Worm (Caenorhabditis elegans) whole organism, L1 larva: ENCODE results near the gene C40C9.4.
A peak's percentile ranks its signal among the peaks of the same experiment; 100 is the strongest.

Experiments
- C04F5.9 ChIP-seq: sonication (generic microtip); optimal IDR thresholded peaks from 2 replicates; lab custom pipeline; 2016; ENCODE audit warnings: missing genetic modification characterization, missing compliant biosample characterization
- C16A3.4 ChIP-seq: fragments of 150-350 bp; optimal IDR thresholded peaks from 2 replicates; lab custom pipeline; 2014; ENCODE audit warnings: missing biosample characterization, missing genetic modification characterization
- C34B4.2 ChIP-seq: sonication (generic microtip); optimal IDR thresholded peaks from 2 replicates; lab custom pipeline; 2017; ENCODE audit warnings: mild to moderate bottlenecking, missing genetic modification characterization, missing compliant biosample characterization
- ama-1 ChIP-seq: fragments of 150-350 bp; optimal IDR thresholded peaks from 2 replicates; lab custom pipeline; 2014
- blmp-1 ChIP-seq: fragments of 150-350 bp; optimal IDR thresholded peaks from 2 replicates; lab custom pipeline; 2014; ENCODE audit warnings: missing biosample characterization, missing genetic modification characterization
- ceh-90 ChIP-seq: sonication (generic microtip); optimal IDR thresholded peaks from 2 replicates; lab custom pipeline; 2016; ENCODE audit warnings: missing genetic modification characterization, missing compliant biosample characterization
- dsc-1 ChIP-seq: sonication (generic microtip); optimal IDR thresholded peaks from 2 replicates; lab custom pipeline; 2016; ENCODE audit warnings: mild to moderate bottlenecking, missing genetic modification characterization, missing compliant biosample characterization
- efl-1 ChIP-seq, 4 experiments: fragments of 150-350 bp; optimal IDR thresholded peaks in 3 of 4; peaks in 1 of 4; 1 replicate in 1 of 4; 2 replicates in 3 of 4; lab custom pipeline; 2014; ENCODE audit warnings: missing biosample characterization in 2 of 4, missing genetic modification characterization in 2 of 4, missing genetic modification reagents in 2 of 4
- efl-3 ChIP-seq: fragments of 200-800 bp; sonication (Bioruptor generic); optimal IDR thresholded peaks from 2 replicates; lab custom pipeline; 2018; ENCODE audit warnings: mild to moderate bottlenecking, missing genetic modification characterization, missing compliant biosample characterization
- egl-13 ChIP-seq: sonication (generic microtip); optimal IDR thresholded peaks from 2 replicates; lab custom pipeline; 2016; ENCODE audit warnings: missing genotype, missing genetic modification reagents, missing genetic modification characterization, missing compliant biosample characterization
- egl-27 ChIP-seq, 2 experiments: fragments of 150-350 bp in 1 of 2; sonication (generic microtip); optimal IDR thresholded peaks; 3 replicates each; lab custom pipeline; 2017 to 2018; ENCODE audit warnings: missing biosample characterization in 2 of 2, missing genetic modification characterization in 2 of 2, missing genetic modification reagents in 2 of 2
- elt-2 ChIP-seq: sonication (generic microtip); optimal IDR thresholded peaks from 2 replicates; lab custom pipeline; 2016; ENCODE audit warnings: missing genetic modification characterization, mild to moderate bottlenecking, inconsistent platforms, missing compliant biosample characterization, missing genetic modification reagents
- elt-3 ChIP-seq, 6 experiments: fragments of 150-350 bp in 1 of 6; sonication (generic microtip); optimal IDR thresholded peaks; 2 replicates each; lab custom pipeline; 2017 to 2018; ENCODE audit warnings: missing biosample characterization in 6 of 6, missing genetic modification characterization in 6 of 6, inconsistent platforms in 1 of 6
- ets-5 ChIP-seq: fragments of 200-800 bp; sonication (Bioruptor generic); IDR thresholded peaks from 2 replicates; pipeline ENCODE4 v1.3.6; 2022; ENCODE audit warnings: missing genetic modification characterization, missing compliant biosample characterization
- fkh-10 ChIP-seq: sonication (generic microtip); optimal IDR thresholded peaks from 2 replicates; lab custom pipeline; 2017; ENCODE audit warnings: missing biosample characterization, missing genetic modification reagents, missing genetic modification characterization
- fkh-8 ChIP-seq: sonication (generic microtip); optimal IDR thresholded peaks from 2 replicates; lab custom pipeline; 2016; ENCODE audit warnings: mild to moderate bottlenecking, missing genetic modification characterization, missing compliant biosample characterization
- grh-1 ChIP-seq: fragments of 200-800 bp; sonication (Bioruptor generic); IDR thresholded peaks from 2 replicates; pipeline ENCODE4 v1.3.6; 2022; ENCODE audit warnings: missing genetic modification reagents, missing genetic modification characterization, missing compliant biosample characterization
- hlh-17 ChIP-seq: fragments of 200-800 bp; sonication (Bioruptor generic); optimal IDR thresholded peaks from 2 replicates; lab custom pipeline; 2018; ENCODE audit warnings: missing genetic modification characterization, mild to moderate bottlenecking, missing compliant biosample characterization, moderate library complexity, borderline replicate concordance
- hlh-4 ChIP-seq: sonication (generic microtip); optimal IDR thresholded peaks from 2 replicates; lab custom pipeline; 2016; ENCODE audit warnings: mild to moderate bottlenecking, missing genetic modification characterization, missing compliant biosample characterization
- lin-14 ChIP-seq: fragments of 200-800 bp; sonication (Bioruptor generic); optimal IDR thresholded peaks from 2 replicates; lab custom pipeline; 2018; ENCODE audit warnings: mild to moderate bottlenecking, missing genetic modification characterization, moderate library complexity, missing compliant biosample characterization
- lin-15B ChIP-seq: fragments of 150-350 bp; sonication (generic microtip); optimal IDR thresholded peaks from 3 replicates; lab custom pipeline; 2014; ENCODE audit warnings: missing biosample characterization, missing genetic modification characterization
- lin-35 ChIP-seq, 2 experiments: fragments of 150-350 bp; optimal IDR thresholded peaks; 2 replicates each; lab custom pipeline; 2014; ENCODE audit warnings: missing biosample characterization in 2 of 2, missing genetic modification characterization in 2 of 2, missing genetic modification reagents in 2 of 2
- lir-3 ChIP-seq: sonication (generic microtip); optimal IDR thresholded peaks from 2 replicates; lab custom pipeline; 2016; ENCODE audit warnings: mild to moderate bottlenecking, missing genetic modification characterization, moderate library complexity, missing compliant biosample characterization; ENCODE audit not compliant: poor library complexity
- lsy-2 ChIP-seq, 2 experiments: fragments of 150-350 bp; optimal IDR thresholded peaks; 2 replicates each; lab custom pipeline; 2014; ENCODE audit warnings: missing biosample characterization in 2 of 2, missing genetic modification characterization in 2 of 2
- mab-9 ChIP-seq: fragments of 200-800 bp; sonication (Bioruptor generic); IDR thresholded peaks from 2 replicates; pipeline ENCODE4 v1.3.6; 2022; ENCODE audit warnings: missing genetic modification reagents, missing genetic modification characterization, missing compliant biosample characterization
- mdl-1 ChIP-seq, 2 experiments: fragments of 150-350 bp; optimal IDR thresholded peaks; 2 replicates each; lab custom pipeline; 2014 to 2017; ENCODE audit warnings: missing biosample characterization in 2 of 2, missing genetic modification characterization in 2 of 2, inconsistent platforms in 1 of 2
- mep-1 ChIP-seq: fragments of 150-350 bp; optimal IDR thresholded peaks from 2 replicates; lab custom pipeline; 2014; ENCODE audit warnings: missing biosample characterization, missing genetic modification characterization
- nhr-12 ChIP-seq: sonication (generic microtip); optimal IDR thresholded peaks from 2 replicates; lab custom pipeline; 2017; ENCODE audit warnings: missing biosample characterization, missing genetic modification characterization
- nhr-20 ChIP-seq: sonication (generic microtip); optimal IDR thresholded peaks from 2 replicates; lab custom pipeline; 2016; ENCODE audit warnings: mild to moderate bottlenecking, missing genetic modification characterization, missing compliant biosample characterization
- nhr-237 ChIP-seq: fragments of 150-350 bp; optimal IDR thresholded peaks from 2 replicates; lab custom pipeline; 2014; ENCODE audit warnings: missing biosample characterization, missing genetic modification characterization
- nhr-47 ChIP-seq: sonication (generic microtip); optimal IDR thresholded peaks from 2 replicates; lab custom pipeline; 2016; ENCODE audit warnings: mild to moderate bottlenecking, missing genetic modification characterization, moderate library complexity, missing compliant biosample characterization
- nhr-71 ChIP-seq: sonication (generic microtip); optimal IDR thresholded peaks from 2 replicates; lab custom pipeline; 2016; ENCODE audit warnings: mild to moderate bottlenecking, missing genetic modification characterization, moderate library complexity, missing compliant biosample characterization
- nhr-76 ChIP-seq: sonication (generic microtip); optimal IDR thresholded peaks from 2 replicates; lab custom pipeline; 2017; ENCODE audit warnings: missing biosample characterization, missing genetic modification characterization
- nhr-85 ChIP-seq: sonication (generic microtip); peaks from one replicate; lab custom pipeline; 2016; ENCODE audit warnings: missing genetic modification characterization, inconsistent platforms, missing compliant biosample characterization
- nhr-90 ChIP-seq: sonication (generic microtip); optimal IDR thresholded peaks from 2 replicates; lab custom pipeline; 2016; ENCODE audit warnings: mild to moderate bottlenecking, missing genetic modification characterization, missing compliant biosample characterization; ENCODE audit not compliant: poor library complexity
- pag-3 ChIP-seq: sonication (generic microtip); optimal IDR thresholded peaks from 2 replicates; lab custom pipeline; 2017; ENCODE audit warnings: missing genetic modification characterization, mild to moderate bottlenecking, missing compliant biosample characterization, antibody characterized with exemption, borderline replicate concordance; ENCODE audit not compliant: insufficient read depth
- skn-1 ChIP-seq: fragments of 150-350 bp; optimal IDR thresholded peaks from 2 replicates; lab custom pipeline; 2014; ENCODE audit warnings: missing biosample characterization, missing genetic modification characterization
- snu-23 ChIP-seq: sonication (generic microtip); optimal IDR thresholded peaks from 2 replicates; lab custom pipeline; 2016; ENCODE audit warnings: missing genetic modification characterization, missing compliant biosample characterization
- sptf-1 ChIP-seq: fragments of 150-350 bp; optimal IDR thresholded peaks from 2 replicates; lab custom pipeline; 2014; ENCODE audit warnings: missing biosample characterization, missing genetic modification characterization
- sup-37 ChIP-seq: fragments of 200-800 bp; sonication (Bioruptor generic); optimal IDR thresholded peaks from 2 replicates; lab custom pipeline; 2018; ENCODE audit warnings: mild to moderate bottlenecking, missing genetic modification characterization, missing compliant biosample characterization
- tbx-2 ChIP-seq: sonication (generic microtip); optimal IDR thresholded peaks from 2 replicates; lab custom pipeline; 2016; ENCODE audit warnings: missing genetic modification characterization, missing compliant biosample characterization
- tlp-1 ChIP-seq: fragments of 150-350 bp; optimal IDR thresholded peaks from 2 replicates; lab custom pipeline; 2014; ENCODE audit warnings: missing biosample characterization, missing genetic modification characterization
- unc-130 ChIP-seq: fragments of 150-350 bp; optimal IDR thresholded peaks from 2 replicates; lab custom pipeline; 2017; ENCODE audit warnings: missing biosample characterization, missing genetic modification characterization, inconsistent platforms
- unc-30 ChIP-seq: sonication (generic microtip); optimal IDR thresholded peaks from 2 replicates; lab custom pipeline; 2017; ENCODE audit warnings: missing biosample characterization, missing genetic modification characterization
- zip-4 ChIP-seq: fragments of 200-800 bp; sonication (Bioruptor generic); optimal IDR thresholded peaks from 2 replicates; lab custom pipeline; 2018; ENCODE audit warnings: mild to moderate bottlenecking, missing genetic modification characterization, moderate library complexity, missing compliant biosample characterization
- ztf-11 ChIP-seq, 2 experiments: sonication (generic microtip); optimal IDR thresholded peaks; 2 replicates each; lab custom pipeline; 2016 to 2017; ENCODE audit warnings: missing genetic modification characterization in 2 of 2, missing biosample characterization in 1 of 2, missing compliant biosample characterization in 1 of 2

Gene C40C9.4

DNA sequence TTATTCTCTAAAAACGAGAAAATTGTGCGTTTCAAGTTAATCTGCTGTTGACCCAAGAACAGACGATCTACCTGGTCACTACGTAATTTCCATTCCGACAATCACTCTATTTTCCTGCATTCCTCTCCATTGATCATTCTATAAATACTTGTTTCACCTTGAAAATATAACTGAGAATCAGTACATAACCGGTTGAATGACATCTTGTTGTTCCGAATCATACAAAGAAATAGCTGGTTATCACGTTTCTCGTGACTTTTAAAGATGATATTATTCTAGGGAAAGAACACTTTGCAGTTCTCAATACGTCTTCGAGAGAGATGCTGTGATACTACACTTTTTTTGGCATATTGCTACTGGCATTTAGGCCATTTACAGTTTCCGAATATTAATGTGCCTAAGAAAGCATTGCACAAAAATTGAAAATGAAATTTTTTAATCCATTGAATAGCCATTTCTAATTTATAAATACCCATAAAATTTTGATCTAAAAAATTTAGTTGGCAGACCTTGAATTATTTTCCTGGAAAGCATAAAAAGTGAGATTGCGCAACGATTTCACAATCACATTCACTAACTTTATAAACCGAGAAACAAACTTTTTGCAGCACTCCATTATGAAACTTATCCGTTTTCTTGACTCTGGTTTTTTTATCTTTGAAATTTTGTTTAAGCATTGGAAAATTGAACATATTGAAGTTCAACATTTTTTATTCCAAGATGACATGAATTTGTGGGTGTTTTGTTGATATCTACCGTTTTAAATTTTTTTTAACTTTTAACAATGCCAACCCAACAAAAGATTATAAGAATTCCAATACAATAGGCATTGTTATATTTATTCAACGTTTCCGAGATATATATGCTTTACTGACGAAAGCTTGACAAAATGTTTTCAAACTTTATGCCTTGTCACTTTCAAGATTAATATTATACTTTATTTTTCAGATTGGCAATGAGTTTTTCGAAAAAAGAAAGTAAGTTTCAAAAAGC, 13.0 kb downstream of the C40C9.4 start, which contains the start of gene C04A11.5:
Gene C04A11.5, plus strand, starts transcription at position 943 of the 993 bp plus-strand sequence.
- peak; percentile 73 for TF ChIP-seq lin-14 (GFP tag; lab: Kevin White, UChicago)
- TF ChIP-seq lin-35 (GFP tag; optimal IDR thresholded peaks at IDR 0.05; lab: Kevin White, UChicago): peak in 1 of 2 experiments; percentile 4
- TF ChIP-seq nhr-85 (tag; lab: Kevin White, UChicago): peak; percentile 90
- no peak for TF ChIP-seq nhr-90 (tag; lab: Kevin White, UChicago)
- peak; percentile 6 for TF ChIP-seq pag-3 (tag; lab: Kevin White, UChicago)
- no peak for TF ChIP-seq nhr-47 (tag; lab: Kevin White, UChicago)
- TF ChIP-seq nhr-12: no peak
- TF ChIP-seq snu-23 (GFP tag; lab: Kevin White, UChicago): peak; percentile 35
- TF ChIP-seq sptf-1: no peak
- TF ChIP-seq nhr-76 (tag; lab: Kevin White, UChicago): no peak
- no peak for TF ChIP-seq ztf-11 (tag; optimal IDR thresholded peaks at IDR 0.05; lab: Kevin White, UChicago)
- peak; percentile 70 for TF ChIP-seq nhr-20
- TF ChIP-seq C16A3.4 (tag; lab: Kevin White, UChicago): no peak
- TF ChIP-seq dsc-1 (tag; lab: Kevin White, UChicago): no peak
- no peak for TF ChIP-seq ets-5 (GFP tag; lab: Robert Waterston, UW)
- peak; percentile 76 for TF ChIP-seq grh-1 (GFP tag; lab: Robert Waterston, UW)
- no peak for TF ChIP-seq unc-130
- TF ChIP-seq lsy-2 (tag; optimal IDR thresholded peaks at IDR 0.05; lab: Kevin White, UChicago): peak in 1 of 2 experiments; percentile 5
- no peak for TF ChIP-seq lir-3 (tag; lab: Kevin White, UChicago)
- TF ChIP-seq fkh-10 (GFP tag; lab: Kevin White, UChicago): no peak
- TF ChIP-seq egl-27 (tag; optimal IDR thresholded peaks at IDR 0.05; lab: Kevin White, UChicago): no peak
- TF ChIP-seq mab-9: no peak
- TF ChIP-seq C34B4.2 (tag; lab: Kevin White, UChicago): no peak
- TF ChIP-seq hlh-17 (GFP tag; lab: Kevin White, UChicago): no peak
- TF ChIP-seq mdl-1 (tag; optimal IDR thresholded peaks at IDR 0.05; lab: Kevin White, UChicago): no peak
- TF ChIP-seq tbx-2 (tag; lab: Kevin White, UChicago): no peak
- TF ChIP-seq C04F5.9 (tag; lab: Kevin White, UChicago): no peak
- no peak for TF ChIP-seq ceh-90 (tag; lab: Kevin White, UChicago)
- TF ChIP-seq nhr-71 (tag; lab: Kevin White, UChicago): peak; percentile 36
- TF ChIP-seq elt-2 (tag; lab: Kevin White, UChicago): no peak
- peak in 2 of 6 experiments; percentile 69 to 84 for TF ChIP-seq elt-3 (tag; optimal IDR thresholded peaks at IDR 0.05; lab: Kevin White, UChicago)
- peak; percentile 9 for TF ChIP-seq blmp-1 (tag; lab: Kevin White, UChicago)
- TF ChIP-seq mep-1 (tag; lab: Kevin White, UChicago): peak; percentile 1

- peak; percentile 47 for TF ChIP-seq ama-1 (lab: Kevin White, UChicago)
- no peak for TF ChIP-seq pag-3 (tag; lab: Kevin White, UChicago)
- TF ChIP-seq nhr-90 (tag; lab: Kevin White, UChicago): peak; percentile 90
- TF ChIP-seq ets-5 (GFP tag; lab: Robert Waterston, UW): no peak
- no peak for TF ChIP-seq ceh-90 (tag; lab: Kevin White, UChicago)
- peak; percentile 38 for TF ChIP-seq hlh-4
- no peak for TF ChIP-seq nhr-12
- TF ChIP-seq unc-30 (tag; lab: Kevin White, UChicago): no peak
- TF ChIP-seq nhr-237 (tag; lab: Kevin White, UChicago): no peak
- no peak for TF ChIP-seq lin-15B (tag; lab: Kevin White, UChicago)
- peak; percentile 54 for TF ChIP-seq sup-37
- TF ChIP-seq egl-13 (tag; lab: Kevin White, UChicago): peak; percentile 85
- TF ChIP-seq zip-4 (GFP tag; lab: Kevin White, UChicago): peak; percentile 58
- no peak for TF ChIP-seq tlp-1 (tag; lab: Kevin White, UChicago)
- TF ChIP-seq nhr-85 (tag; lab: Kevin White, UChicago): peak; percentile 84
- no peak for TF ChIP-seq sptf-1
- peak; percentile 83 for TF ChIP-seq fkh-8 (tag; lab: Kevin White, UChicago)
- peak; percentile 90 for TF ChIP-seq C16A3.4 (tag; lab: Kevin White, UChicago)
- peak; percentile 51 to 52 for TF ChIP-seq efl-1 (optimal IDR thresholded peaks at IDR 0.05; lab: Kevin White, UChicago)
- TF ChIP-seq efl-1 (GFP tag; optimal IDR thresholded peaks at IDR 0.05 in 1 of 2; lab: Kevin White, UChicago): peak; percentile 36 to 93
- peak; percentile 75 for TF ChIP-seq skn-1
- TF ChIP-seq efl-3 (GFP tag; lab: Kevin White, UChicago): peak; percentile 2
- TF ChIP-seq nhr-76 (tag; lab: Kevin White, UChicago): no peak
- TF ChIP-seq hlh-17 (GFP tag; lab: Kevin White, UChicago): no peak
Observed at ce11 chrX:13665447-13665846, 14.5 kb downstream of the C40C9.4 start.
